Fruit fly (Drosophila melanogaster): ENCODE results near the gene CG31253.

The CG31253 gene

dm6 chr3R:27922673-27923175 is 37.6 kb downstream of the CG31253 start, which contains the start of gene RpL4 (continued):
- TF ChIP-seq ro (GFP tag; IDR thresholded peaks at IDR 0.05) (no peak), Tbp (GFP tag; optimal IDR thresholded peaks at IDR 0.05) (peak; percentile 6), tio (GFP tag; optimal IDR thresholded peaks at IDR 0.05) (no peak), CG17568 (GFP tag; optimal IDR thresholded peaks at IDR 0.05) (peak; percentile 90), rib (GFP tag; IDR thresholded peaks at IDR 0.05) (no peak), CG14050 (GFP tag; IDR thresholded peaks at IDR 0.05) (peak; percentile 57; the same call in 2 of the 3 replicates), Usf (GFP tag; optimal IDR thresholded peaks at IDR 0.05) (peak; percentile 72), CG11093 (GFP tag; IDR thresholded peaks at IDR 0.05) (no peak), ash1 (GFP tag; optimal IDR thresholded peaks at IDR 0.05) (peak; percentile 64), CG17612 (GFP tag; IDR thresholded peaks at IDR 0.05) (no peak), fd96Cb (tag; optimal IDR thresholded peaks at IDR 0.05) (peak; percentile 48), gt (GFP tag; IDR thresholded peaks at IDR 0.05) (no peak), B-H1 (GFP tag; IDR thresholded peaks at IDR 0.05) (peak; percentile 56; the same call in 1 of the 3 replicates), mam (GFP tag; optimal IDR thresholded peaks at IDR 0.05) (peak; percentile 65), CG31224 (GFP tag; IDR thresholded peaks at IDR 0.05) (peak; percentile 60), Ada2b (GFP tag; IDR thresholded peaks at IDR 0.05) (peak; percentile 56; the same call in 1 of the 2 replicates), Jarid2 (GFP tag; optimal IDR thresholded peaks at IDR 0.05) (peak; percentile 50), CG6272 (GFP tag; IDR thresholded peaks at IDR 0.05) (peak; percentile 52), vnd (GFP tag; IDR thresholded peaks at IDR 0.05; ENCODE audit: partially characterized antibody) (no peak), CG18619 (GFP tag; optimal IDR thresholded peaks at IDR 0.05) (peak; percentile 93), CG10147 (GFP tag; optimal IDR thresholded peaks at IDR 0.05) (peak; percentile 49), D19B (GFP tag; optimal IDR thresholded peaks at IDR 0.05) (peak; percentile 51), CG6175 (GFP tag; IDR thresholded peaks at IDR 0.05) (peak; percentile 71), Blimp-1 (GFP tag; optimal IDR thresholded peaks at IDR 0.05) (peak; percentile 31), Hr78 (GFP tag; optimal IDR thresholded peaks at IDR 0.05) (peak in 1 of 2 experiments; percentile 19), sisA (GFP tag; IDR thresholded peaks at IDR 0.05) (0 out of 2 replicates have a peak, but pooled peaks have one; percentile 11), CG11247 (GFP tag; IDR thresholded peaks at IDR 0.05) (peak; percentile 85), en (GFP tag; optimal IDR thresholded peaks at IDR 0.05) (peak; percentile 76), H15 (GFP tag; IDR thresholded peaks at IDR 0.05) (peak; percentile 74; the same call in 2 of the 3 replicates), NC2β (GFP tag; optimal IDR thresholded peaks at IDR 0.05) (peak; percentile 96), CG1024 (GFP tag; IDR thresholded peaks at IDR 0.05) (peak; percentile 83), luna (GFP tag; optimal IDR thresholded peaks at IDR 0.05) (peak; percentile 79), Awh (GFP tag; IDR thresholded peaks at IDR 0.05) (peak; percentile 84), CG16813 (GFP tag; IDR thresholded peaks at IDR 0.05; ENCODE audit: partially characterized antibody) (no peak), ken (GFP tag; IDR thresholded peaks at IDR 0.05) (peak; percentile 83), mirr (GFP tag; optimal IDR thresholded peaks at IDR 0.05) (peak; percentile 85), ind (GFP tag; optimal IDR thresholded peaks at IDR 0.05) (peak; percentile 53), sna (GFP tag; IDR thresholded peaks at IDR 0.05; ENCODE audit: partially characterized antibody) (no peak), sima (GFP tag; optimal IDR thresholded peaks at IDR 0.05) (peak; percentile 8), exex (tag; optimal IDR thresholded peaks at IDR 0.05) (peak; percentile 44), crc (GFP tag; optimal IDR thresholded peaks at IDR 0.05) (peak; percentile 75), Trl (optimal IDR thresholded peaks at IDR 0.05) (no peak), Trl (GFP tag; optimal IDR thresholded peaks at IDR 0.05) (peak; percentile 85), cas (GFP tag; IDR thresholded peaks at IDR 0.05) (peak; percentile 53), wor (GFP tag; IDR thresholded peaks at IDR 0.05) (no peak; the same call in 1 of the 2 replicates), zen (tag; optimal IDR thresholded peaks at IDR 0.05) (peak; percentile 45), Atf3 (GFP tag; optimal IDR thresholded peaks at IDR 0.05) (peak; percentile 66), Bteb2 (GFP tag; optimal IDR thresholded peaks at IDR 0.05) (peak; percentile 72), CG9817 (tag; optimal IDR thresholded peaks at IDR 0.05) (peak; percentile 72), CG9609 (GFP tag; optimal IDR thresholded peaks at IDR 0.05) (peak; percentile 75), Sin3A (optimal IDR thresholded peaks at IDR 0.05) (no peak), amos (GFP tag; IDR thresholded peaks at IDR 0.05; ENCODE audit: partially characterized antibody) (no peak)
